Worm (Caenorhabditis elegans) whole organism, late embryonic: ENCODE data around the gene T02B11.4.

ENCODE experiments used
- ama-1 ChIP-seq: fragments of 150-350 bp; optimal IDR thresholded peaks from 2 replicates; lab custom pipeline; 2014
- ceh-18 ChIP-seq: sonication (generic microtip); optimal IDR thresholded peaks from 2 replicates; lab custom pipeline; 2016; ENCODE audit warnings: missing genetic modification characterization, missing compliant biosample characterization
- ceh-19 ChIP-seq: fragments of 200-800 bp; sonication (Bioruptor generic); optimal IDR thresholded peaks from 2 replicates; lab custom pipeline; 2018; ENCODE audit warnings: mild to moderate bottlenecking, missing genetic modification characterization, missing compliant biosample characterization
- nfya-1 ChIP-seq: sonication (generic microtip); optimal IDR thresholded peaks from 2 replicates; lab custom pipeline; 2017; ENCODE audit warnings: missing genetic modification characterization, mild to moderate bottlenecking, missing compliant biosample characterization, antibody characterized with exemption, moderate library complexity
- pat-9 ChIP-seq: fragments of 200-800 bp; sonication (Bioruptor generic); optimal IDR thresholded peaks from 2 replicates; lab custom pipeline; 2018; ENCODE audit warnings: mild to moderate bottlenecking, missing genetic modification characterization, moderate library complexity, missing compliant biosample characterization
- pha-4 ChIP-seq: fragments of 150-350 bp; optimal IDR thresholded peaks from 2 replicates; lab custom pipeline; 2018; ENCODE audit warnings: missing biosample characterization, missing genetic modification reagents, missing genetic modification characterization

DNA sequence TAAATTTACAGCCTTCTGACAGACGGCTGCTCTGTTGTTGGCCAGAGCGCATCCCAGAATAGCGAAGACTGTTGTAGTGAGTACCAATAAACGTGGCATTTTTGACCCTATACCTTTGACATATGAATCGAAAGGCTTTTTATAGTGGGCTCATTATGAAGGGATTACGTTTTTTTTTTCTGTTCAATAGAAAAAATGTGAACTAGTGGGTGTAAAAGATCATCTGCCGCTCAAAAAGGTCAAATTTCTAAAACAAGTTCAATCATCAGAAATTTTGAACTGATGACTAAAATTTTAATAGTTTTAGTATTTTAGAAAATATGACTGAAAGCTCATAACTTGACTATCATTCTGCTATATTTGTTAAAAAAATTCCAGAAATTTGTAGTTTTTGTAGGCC lies 16.0 kb downstream of the T02B11.4 start, which contains the start of gene K09C6.9:
- TF ChIP-seq nfya-1 (tag; lab: Kevin White, UChicago) (no peak), ceh-18 (no peak), pha-4 (no peak), ama-1 (lab: Kevin White, UChicago) (no peak), ceh-19 (GFP tag; lab: Kevin White, UChicago) (no peak), pat-9 (tag; lab: Kevin White, UChicago) (no peak)
